Worm (Caenorhabditis elegans): Measurements from ENCODE around the gene srsy-1.
"Not testable (repeated sequence)": the region's sequence is repeated elsewhere in the genome, so short reads cannot be mapped to it uniquely, and the experiment has no call there.

The srsy-1 gene

DNA sequence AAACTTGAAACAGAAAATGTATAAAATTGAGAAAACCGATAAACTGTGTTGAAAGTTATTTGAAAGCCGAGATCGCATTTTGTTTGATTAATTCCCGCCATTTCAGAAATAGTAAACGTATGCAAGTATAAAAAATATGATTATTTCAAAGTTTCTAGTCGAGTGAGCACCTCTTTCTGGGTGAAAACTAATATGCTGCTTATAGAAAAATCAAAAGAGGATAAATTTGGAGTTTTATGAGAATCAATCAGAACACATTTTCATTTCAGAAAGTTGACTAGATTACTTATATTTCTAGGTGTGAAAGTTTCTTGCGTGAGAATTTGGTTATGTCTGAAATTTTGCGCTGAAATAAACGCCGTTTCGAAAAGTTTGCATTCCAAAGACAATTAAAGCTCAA, 41.7 kb downstream of the srsy-1 start, which contains the start of gene srb-13:
TSS of gene srb-13 (minus strand) at position 101 of the 400 bp plus-strand sequence.
- no peak for TF ChIP-seq irx-1 (tag; optimal IDR thresholded peaks at IDR 0.05)
- TF ChIP-seq efl-1 (optimal IDR thresholded peaks at IDR 0.05), result no peak
- no peak for TF ChIP-seq efl-1 (GFP tag; optimal IDR thresholded peaks at IDR 0.05 in 1 of 2)
- TF ChIP-seq nhr-19 (GFP tag; conservative IDR thresholded peaks at IDR 0.05), result no peak

DNA sequence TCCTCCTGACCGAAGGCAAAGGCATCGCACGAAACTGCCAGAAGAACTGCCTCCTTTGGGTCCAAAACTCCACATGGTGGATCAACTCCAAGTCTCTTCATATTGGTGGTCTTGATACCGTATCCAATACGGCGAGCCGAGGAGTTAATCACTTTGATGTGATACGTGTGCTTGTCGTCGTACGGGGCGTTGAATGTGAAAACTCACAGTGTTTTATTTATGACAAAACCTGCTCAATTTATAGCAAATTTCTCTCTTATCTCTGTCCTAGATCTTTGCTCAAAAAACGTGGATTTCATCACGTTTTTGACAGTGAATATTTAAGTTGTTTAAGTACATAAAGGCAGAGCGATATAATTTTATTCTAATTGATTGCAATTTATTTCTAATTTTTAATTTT, 42.9 kb downstream of the srsy-1 start, which contains the start of gene F58A6.9:
TSS of gene F58A6.9 (minus strand) at position 101 of the 400 bp plus-strand sequence.
- TF ChIP-seq lsy-2 (tag; optimal IDR thresholded peaks at IDR 0.05); elt-3 (tag; optimal IDR thresholded peaks at IDR 0.05); mab-9 (GFP tag; IDR thresholded peaks at IDR 0.05): not testable (repeated sequence)

DNA sequence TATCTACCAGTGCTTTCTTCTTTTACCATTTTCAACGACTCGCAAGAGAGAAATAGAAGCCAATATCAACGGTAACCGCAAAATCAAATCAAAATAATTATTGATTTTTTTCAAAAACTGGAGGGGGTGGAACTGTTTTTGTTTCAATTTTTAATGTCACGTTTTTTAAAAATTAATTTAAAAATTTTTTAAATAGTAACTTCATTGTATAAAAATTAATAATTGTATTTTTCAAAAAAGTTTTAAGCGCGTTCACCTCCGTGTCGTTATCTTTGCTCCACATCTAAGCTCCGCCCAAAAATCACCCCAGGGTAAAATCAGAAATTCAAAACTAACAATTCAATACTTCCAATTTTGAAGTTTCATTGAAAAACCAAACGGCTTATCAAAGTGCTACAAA, 45.3 kb downstream of the srsy-1 start, which contains the start of gene C27D6.11:
TSS of gene C27D6.11 (minus strand) at position 101 of the 400 bp plus-strand sequence.
- TF ChIP-seq unc-86 (tag; optimal IDR thresholded peaks at IDR 0.05) (no peak), dpl-1 (GFP tag; optimal IDR thresholded peaks at IDR 0.05) (no peak), irx-1 (tag; optimal IDR thresholded peaks at IDR 0.05) (no peak), nhr-11 (tag; optimal IDR thresholded peaks at IDR 0.05) (no peak), nhr-20 (tag; optimal IDR thresholded peaks at IDR 0.05) (no peak), C16A3.4 (tag; optimal IDR thresholded peaks at IDR 0.05) (no peak)

DNA sequence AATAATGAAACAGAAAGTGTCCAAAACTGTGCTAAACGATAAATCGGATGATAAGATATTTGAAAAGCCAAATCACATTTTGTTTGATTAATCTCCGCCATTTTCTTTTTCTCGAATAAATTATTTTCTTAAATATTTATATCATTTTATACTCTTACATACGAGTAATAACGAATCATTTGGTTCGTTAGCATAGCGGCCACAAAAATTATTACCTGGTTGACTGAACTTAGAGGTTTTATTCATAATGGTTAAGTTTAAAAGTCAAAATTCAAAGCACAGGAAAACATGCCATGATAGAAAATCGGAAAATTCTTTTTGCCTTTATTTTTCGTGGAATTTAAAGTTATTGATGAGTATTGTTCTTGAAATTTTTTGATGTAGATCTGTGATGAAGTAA, 47.5 kb downstream of the srsy-1 start, which contains the start of gene srb-5:
TSS of gene srb-5 (minus strand) at position 101 of the 400 bp plus-strand sequence.
- TF ChIP-seq ceh-88 (GFP tag; IDR thresholded peaks at IDR 0.05), result no peak
- no peak for TF ChIP-seq ceh-82 (tag; optimal IDR thresholded peaks at IDR 0.05)
- TF ChIP-seq xbp-1 (tag; optimal IDR thresholded peaks at IDR 0.05), result no peak
- no peak for TF ChIP-seq irx-1 (tag; optimal IDR thresholded peaks at IDR 0.05)
- no peak for TF ChIP-seq elt-3 (tag; optimal IDR thresholded peaks at IDR 0.05)
- no peak for TF ChIP-seq pax-3 (tag; optimal IDR thresholded peaks at IDR 0.05)
- TF ChIP-seq lin-14 (GFP tag; optimal IDR thresholded peaks at IDR 0.05), result no peak
- no peak for TF ChIP-seq zag-1 (tag; optimal IDR thresholded peaks at IDR 0.05)
- no peak for TF ChIP-seq ces-1 (GFP tag; optimal IDR thresholded peaks at IDR 0.05)
- no peak for TF ChIP-seq swsn-7 (tag; optimal IDR thresholded peaks at IDR 0.05)
- TF ChIP-seq lsy-2 (tag; optimal IDR thresholded peaks at IDR 0.05), result no peak
- TF ChIP-seq zip-4 (GFP tag; optimal IDR thresholded peaks at IDR 0.05), result no peak
- no peak for TF ChIP-seq vab-15 (tag; optimal IDR thresholded peaks at IDR 0.05)
- TF ChIP-seq fkh-10 (GFP tag; optimal IDR thresholded peaks at IDR 0.05), result no peak

DNA sequence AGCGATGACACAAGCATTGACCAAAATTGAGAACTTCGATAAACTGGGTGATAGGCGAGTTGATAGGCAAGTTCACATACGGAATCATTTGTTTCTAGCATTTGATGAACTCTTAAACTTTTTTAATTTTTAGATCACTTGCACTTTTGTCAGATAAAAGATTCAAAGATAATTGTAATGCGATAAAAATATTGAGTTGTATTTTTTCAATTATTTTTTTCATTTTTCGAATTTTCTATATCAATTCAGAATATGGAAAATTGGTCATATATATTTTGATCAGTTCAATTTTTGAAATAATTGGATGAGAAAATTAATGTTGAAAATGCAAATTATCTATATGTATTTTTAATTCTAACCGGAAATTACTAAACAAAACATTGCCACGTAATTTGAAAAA, 50.9 kb downstream of the srsy-1 start, which contains the start of gene srb-3:
TSS of gene srb-3 (minus strand) at position 101 of the 400 bp plus-strand sequence.
- TF ChIP-seq alr-1 (tag; optimal IDR thresholded peaks at IDR 0.05; ENCODE audit: borderline replicate concordance) (no peak), snu-23 (GFP tag; optimal IDR thresholded peaks at IDR 0.05) (no peak), vab-15 (tag; optimal IDR thresholded peaks at IDR 0.05) (no peak), lin-35 (GFP tag; optimal IDR thresholded peaks at IDR 0.05) (no peak), irx-1 (tag; optimal IDR thresholded peaks at IDR 0.05) (no peak), sptf-1 (tag; optimal IDR thresholded peaks at IDR 0.05) (no peak), elt-3 (tag; optimal IDR thresholded peaks at IDR 0.05) (no peak), blmp-1 (tag; optimal IDR thresholded peaks at IDR 0.05) (no peak), nhr-77 (tag; optimal IDR thresholded peaks at IDR 0.05) (no peak)

All from whole organism, L1 larva.